Fruit fly (Drosophila melanogaster) whole organism: ENCODE results near the gene robl37BC.

ENCODE experiments used
- CG8478 ChIP-seq: fragments of >200 bp; optimal IDR thresholded peaks from 2 replicates; lab custom pipeline; 2018; ENCODE audit warnings: inconsistent platforms
- Dll ChIP-seq: fragments of >200 bp; optimal IDR thresholded peaks from 2 replicates; lab custom pipeline; 2017
- EcR ChIP-seq, 2 experiments: fragments of >200 bp; optimal IDR thresholded peaks; 2 replicates each; lab custom pipeline; 2017; ENCODE audit warnings: missing biosample characterization in 2 of 2, missing genetic modification characterization in 2 of 2, missing genetic modification reagents in 2 of 2
- pan ChIP-seq: fragments of >200 bp; optimal IDR thresholded peaks from 2 replicates; lab custom pipeline; 2017
- usp ChIP-seq: fragments of >200 bp; optimal IDR thresholded peaks from 2 replicates; lab custom pipeline; 2017; ENCODE audit warnings: missing biosample characterization, missing genetic modification characterization, mixed read lengths

- TF ChIP-seq CG8478 (lab: Kevin White, UChicago) (no peak), EcR (GFP tag; optimal IDR thresholded peaks at IDR 0.05; lab: Kevin White, UChicago) (no peak), usp (GFP tag; lab: Kevin White, UChicago) (no peak), pan (lab: Kevin White, UChicago) (no peak), Dll (lab: Kevin White, UChicago) (no peak)
Observed at dm6 chr2L:19026491-19027197, 16.0 kb downstream of the robl37BC start.
